Worm (Caenorhabditis elegans) whole organism, young adult: ENCODE measurements around the gene col-17.
"Not testable (repeated sequence)": the region's sequence is repeated elsewhere in the genome, so short reads cannot be mapped to it uniquely, and the experiment has no call there.

Experiments used
- B0019.2 ChIP-seq: fragments of 200-800 bp; sonication (Bioruptor generic); conservative IDR thresholded peaks from 2 replicates; pipeline ENCODE4 v1.3.6; 2022; ENCODE audit warnings: missing genetic modification reagents, missing genetic modification characterization, missing compliant biosample characterization
- C17E4.6 ChIP-seq: fragments of 200-800 bp; sonication (Bioruptor generic); IDR thresholded peaks from 2 replicates; pipeline ENCODE4 v1.3.6; 2022; ENCODE audit warnings: missing genetic modification reagents, missing genetic modification characterization, missing compliant biosample characterization
- D2030.7 ChIP-seq: fragments of 200-800 bp; sonication (Bioruptor generic); IDR thresholded peaks from 2 replicates; pipeline ENCODE4 v1.3.6; 2022; ENCODE audit warnings: missing genetic modification reagents, missing genetic modification characterization, missing compliant biosample characterization
- Y53G8AR.9 ChIP-seq: fragments of 200-800 bp; sonication (Bioruptor generic); conservative IDR thresholded peaks from 2 replicates; pipeline ENCODE4 v1.3.6; 2022; ENCODE audit warnings: missing genetic modification reagents, missing genetic modification characterization, missing compliant biosample characterization
- ama-1 ChIP-seq, 3 experiments: fragments of 150-350 bp in 1 of 3; sonication (generic microtip) in 2 of 3; optimal IDR thresholded peaks; 2 replicates each; lab custom pipeline; 2014 to 2018; ENCODE audit warnings: missing biosample characterization in 2 of 3, missing genetic modification characterization in 2 of 3, missing genetic modification reagents in 2 of 3
- atf-7 ChIP-seq: sonication (generic microtip); optimal IDR thresholded peaks from 2 replicates; lab custom pipeline; 2017; ENCODE audit warnings: mild to moderate bottlenecking, missing genetic modification characterization, missing compliant biosample characterization
- athp-1 ChIP-seq: sonication (generic microtip); optimal IDR thresholded peaks from 2 replicates; lab custom pipeline; 2017; ENCODE audit warnings: mild to moderate bottlenecking, missing genetic modification characterization, missing compliant biosample characterization
- attf-3 ChIP-seq: fragments of 200-800 bp; sonication (Bioruptor generic); conservative IDR thresholded peaks from 2 replicates; pipeline ENCODE4 v1.3.6; 2022; ENCODE audit warnings: missing genetic modification reagents, missing genetic modification characterization, missing compliant biosample characterization
- bed-1 ChIP-seq: fragments of 200-800 bp; sonication (Bioruptor generic); IDR thresholded peaks from 2 replicates; pipeline ENCODE4 v1.3.6; 2022; ENCODE audit warnings: missing genetic modification reagents, missing genetic modification characterization, missing compliant biosample characterization
- cebp-1 ChIP-seq, 2 experiments: fragments of 200-800 bp in 1 of 2; sonication (Bioruptor generic) in 1 of 2; sonication (generic microtip) in 1 of 2; IDR thresholded peaks in 1 of 2; optimal IDR thresholded peaks in 1 of 2; 2 replicates each; pipeline versions ENCODE4 v1.3.6 to Lab custom; 2017 to 2022; ENCODE audit warnings: missing compliant biosample characterization in 2 of 2, missing genetic modification characterization in 2 of 2, mild to moderate bottlenecking in 1 of 2, missing genetic modification reagents in 1 of 2, moderate library complexity in 1 of 2
- cebp-2 ChIP-seq: fragments of 200-800 bp; sonication (Bioruptor generic); IDR thresholded peaks from 2 replicates; pipeline ENCODE4 v1.3.6; 2022; ENCODE audit warnings: missing genetic modification characterization, missing compliant biosample characterization
- ceh-100 ChIP-seq: fragments of 200-800 bp; sonication (Bioruptor generic); IDR thresholded peaks from 2 replicates; pipeline ENCODE4 v1.3.6; 2022; ENCODE audit warnings: missing genetic modification reagents, missing genetic modification characterization, missing compliant biosample characterization
- ceh-40 ChIP-seq: fragments of 200-800 bp; sonication (Bioruptor generic); IDR thresholded peaks from 2 replicates; pipeline ENCODE4 v1.3.6; 2022; ENCODE audit warnings: missing genetic modification characterization, missing compliant biosample characterization
- ceh-91 ChIP-seq: fragments of 200-800 bp; sonication (Bioruptor generic); IDR thresholded peaks from 2 replicates; pipeline ENCODE4 v1.3.6; 2022; ENCODE audit warnings: missing genetic modification reagents, missing genetic modification characterization, missing compliant biosample characterization
- die-1 ChIP-seq: sonication (generic microtip); optimal IDR thresholded peaks from 2 replicates; lab custom pipeline; 2016; ENCODE audit warnings: missing genotype, mild to moderate bottlenecking, missing genetic modification characterization, missing compliant biosample characterization
- egrh-3 ChIP-seq: fragments of 200-800 bp; sonication (Bioruptor generic); IDR thresholded peaks from 2 replicates; pipeline ENCODE4 v1.3.6; 2022; ENCODE audit warnings: missing genetic modification reagents, missing genetic modification characterization, missing compliant biosample characterization
- ekl-4 ChIP-seq: fragments of 200-800 bp; sonication (Bioruptor generic); IDR thresholded peaks from 2 replicates; pipeline ENCODE4 v1.3.6; 2022; ENCODE audit warnings: missing genetic modification reagents, missing genetic modification characterization, missing compliant biosample characterization
- fkh-3 ChIP-seq: sonication (generic microtip); optimal IDR thresholded peaks from 2 replicates; lab custom pipeline; 2016; ENCODE audit warnings: mild to moderate bottlenecking, missing genetic modification characterization, missing compliant biosample characterization
- him-1 ChIP-seq: sonication (generic microtip); optimal IDR thresholded peaks from 2 replicates; lab custom pipeline; 2016; ENCODE audit warnings: missing genotype, missing genetic modification reagents, missing genetic modification characterization, missing compliant biosample characterization
- hlh-12 ChIP-seq: sonication (generic microtip); optimal IDR thresholded peaks from 2 replicates; lab custom pipeline; 2016; ENCODE audit warnings: missing genetic modification characterization, missing compliant biosample characterization
- hmg-1.2 ChIP-seq: fragments of 200-800 bp; sonication (Bioruptor generic); IDR thresholded peaks from 2 replicates; pipeline ENCODE4 v1.3.6; 2022; ENCODE audit warnings: missing genetic modification reagents, missing genetic modification characterization, missing compliant biosample characterization
- hrde-1 ChIP-seq: sonication (generic microtip); optimal IDR thresholded peaks from 2 replicates; lab custom pipeline; 2016; ENCODE audit warnings: missing genetic modification characterization, mild to moderate bottlenecking, missing compliant biosample characterization, moderate library complexity, missing genotype, missing genetic modification reagents, borderline replicate concordance
- hsf-1 ChIP-seq: fragments of 200-800 bp; sonication (Bioruptor generic); IDR thresholded peaks from 2 replicates; pipeline ENCODE4 v1.3.6; 2022; ENCODE audit warnings: missing genetic modification reagents, missing genetic modification characterization, missing compliant biosample characterization
- let-526 ChIP-seq: fragments of 200-800 bp; sonication (Bioruptor generic); IDR thresholded peaks from 2 replicates; pipeline ENCODE4 v1.3.6; 2022; ENCODE audit warnings: missing genetic modification reagents, missing genetic modification characterization, missing compliant biosample characterization
- let-607 ChIP-seq, 2 experiments: fragments of 200-800 bp in 1 of 2; sonication (Bioruptor generic) in 1 of 2; sonication (generic microtip) in 1 of 2; optimal IDR thresholded peaks; 2 replicates each; lab custom pipeline; 2016 to 2018; ENCODE audit warnings: mild to moderate bottlenecking in 2 of 2, missing compliant biosample characterization in 2 of 2, missing genetic modification characterization in 2 of 2, moderate library complexity in 2 of 2, missing genotype in 1 of 2
- lin-54 ChIP-seq: fragments of 200-800 bp; sonication (Bioruptor generic); optimal IDR thresholded peaks from 2 replicates; lab custom pipeline; 2018; ENCODE audit warnings: mild to moderate bottlenecking, missing genetic modification characterization, missing compliant biosample characterization
- madf-6 ChIP-seq: fragments of 200-800 bp; sonication (Bioruptor generic); IDR thresholded peaks from 2 replicates; pipeline ENCODE4 v1.3.6; 2022; ENCODE audit warnings: missing genetic modification reagents, missing genetic modification characterization, missing compliant biosample characterization
- mel-28 ChIP-seq: sonication (generic microtip); optimal IDR thresholded peaks from 2 replicates; lab custom pipeline; 2016; ENCODE audit warnings: borderline replicate concordance, mild to moderate bottlenecking, missing genetic modification characterization, missing compliant biosample characterization
- mxl-1 ChIP-seq: sonication (generic microtip); optimal IDR thresholded peaks from 2 replicates; lab custom pipeline; 2016; ENCODE audit warnings: missing genetic modification characterization, missing compliant biosample characterization
- nfyb-1 ChIP-seq: fragments of 200-800 bp; sonication (Bioruptor generic); IDR thresholded peaks from 2 replicates; pipeline ENCODE4 v1.3.6; 2022; ENCODE audit warnings: missing genetic modification reagents, missing genetic modification characterization, missing compliant biosample characterization
- nhr-27 ChIP-seq: fragments of 200-800 bp; sonication (Bioruptor generic); optimal IDR thresholded peaks from 2 replicates; lab custom pipeline; 2018; ENCODE audit warnings: mild to moderate bottlenecking, missing genetic modification characterization, moderate library complexity, missing compliant biosample characterization
- nhr-90 ChIP-seq: sonication (generic microtip); optimal IDR thresholded peaks from 2 replicates; lab custom pipeline; 2016; ENCODE audit warnings: missing genotype, mild to moderate bottlenecking, missing genetic modification characterization, missing compliant biosample characterization
- repo-1 ChIP-seq: sonication (generic microtip); optimal IDR thresholded peaks from 2 replicates; lab custom pipeline; 2017; ENCODE audit warnings: mild to moderate bottlenecking, missing genetic modification characterization, missing compliant biosample characterization
- tlf-1 ChIP-seq: fragments of 200-800 bp; sonication (Bioruptor generic); optimal IDR thresholded peaks from 2 replicates; lab custom pipeline; 2018; ENCODE audit warnings: mild to moderate bottlenecking, missing genetic modification characterization, missing compliant biosample characterization
- unc-62 ChIP-seq: fragments of 150-350 bp; optimal IDR thresholded peaks from 2 replicates; lab custom pipeline; 2014; ENCODE audit warnings: missing biosample characterization, missing genetic modification reagents, missing genetic modification characterization
- zfh-2 ChIP-seq: fragments of 200-800 bp; sonication (Bioruptor generic); conservative IDR thresholded peaks from 2 replicates; pipeline ENCODE4 v1.3.6; 2022; ENCODE audit warnings: missing genetic modification reagents, missing genetic modification characterization, missing compliant biosample characterization
- zim-3 ChIP-seq: sonication (generic microtip); optimal IDR thresholded peaks from 2 replicates; lab custom pipeline; 2017; ENCODE audit warnings: mild to moderate bottlenecking, missing genetic modification characterization, moderate library complexity, missing compliant biosample characterization
- ztf-18 ChIP-seq: sonication (generic microtip); optimal IDR thresholded peaks from 2 replicates; lab custom pipeline; 2016; ENCODE audit warnings: missing genotype, mild to moderate bottlenecking, missing genetic modification characterization, missing compliant biosample characterization
- ztf-28 ChIP-seq: fragments of 200-800 bp; sonication (Bioruptor generic); IDR thresholded peaks from 2 replicates; pipeline ENCODE4 v1.3.6; 2022; ENCODE audit warnings: missing genetic modification reagents, missing genetic modification characterization, missing compliant biosample characterization
- ztf-6 ChIP-seq: fragments of 200-800 bp; sonication (Bioruptor generic); IDR thresholded peaks from 2 replicates; pipeline ENCODE4 v1.3.6; 2022; ENCODE audit warnings: missing genetic modification reagents, missing genetic modification characterization, missing compliant biosample characterization

Gene col-17

ce11 chrII:4863357-4863756 lies 4.0 kb downstream of the col-17 start, which contains the start of the genes mpst-4 and F11G11.14:
mpst-4 (minus strand) TSS chrII:4863457.
F11G11.14 (plus strand) TSS chrII:4863681.
- TF ChIP-seq D2030.7 (GFP tag; lab: Robert Waterston, UW) (no peak), mxl-1 (no peak)

ce11 chrII:4860260-4860659 lies 7.1 kb downstream of the col-17 start, which contains the start of the genes nspd-5 and F11G11.4:
nspd-5 (minus strand) TSS chrII:4860360.
F11G11.4 (plus strand) TSS chrII:4860594.
- not testable (repeated sequence) for TF ChIP-seq lin-54; B0019.2; zim-3 (tag; lab: Kevin White, UChicago)

- TF ChIP-seq B0019.2 (no peak), him-1 (tag; lab: Kevin White, UChicago) (no peak), ceh-91 (no peak), Y53G8AR.9 (GFP tag; lab: Robert Waterston, UW) (0 out of 2 replicates have a peak, but pooled peaks have one; percentile 14), cebp-1 (GFP tag; IDR thresholded peaks at IDR 0.05; lab: Robert Waterston, UW) (no peak), cebp-1 (tag; optimal IDR thresholded peaks at IDR 0.05; lab: Kevin White, UChicago) (peak; percentile 52), ztf-18 (tag; lab: Kevin White, UChicago) (peak; percentile 20), nhr-27 (tag; lab: Kevin White, UChicago) (no peak)
Observed at ce11 chrII:4858906-4859411, 8.4 kb downstream of the col-17 start.

ce11 chrII:4857873-4858364 lies 9.5 kb downstream of the col-17 start, which contains the start of gene F11G11.5:
F11G11.5 (plus strand) TSS chrII:4857923.
- TF ChIP-seq cebp-1 (GFP tag; IDR thresholded peaks at IDR 0.05; lab: Robert Waterston, UW) = no peak
- peak; percentile 24 for TF ChIP-seq cebp-1 (tag; optimal IDR thresholded peaks at IDR 0.05; lab: Kevin White, UChicago)
- TF ChIP-seq ceh-100 (GFP tag; lab: Robert Waterston, UW) = no peak
- TF ChIP-seq nfyb-1 (GFP tag; lab: Robert Waterston, UW) = peak; percentile 75; the same call in 1 of the 2 replicates
- TF ChIP-seq lin-54 = no peak
- TF ChIP-seq unc-62 = no peak
- TF ChIP-seq athp-1 = peak; percentile 48
- TF ChIP-seq ekl-4 = peak; percentile 35; the same call in 1 of the 2 replicates
- peak; percentile 26; the same call in 1 of the 2 replicates for TF ChIP-seq egrh-3 (GFP tag; lab: Robert Waterston, UW)
- peak; percentile 32 for TF ChIP-seq repo-1 (tag; lab: Kevin White, UChicago)
- no peak for TF ChIP-seq ceh-91
- 0 out of 2 replicates have a peak, but pooled peaks have one; percentile 22 for TF ChIP-seq madf-6 (GFP tag; lab: Robert Waterston, UW)
- TF ChIP-seq cebp-2 = 0 out of 2 replicates have a peak, but pooled peaks have one; percentile 47
- 0 out of 2 replicates have a peak, but pooled peaks have one; percentile 16 for TF ChIP-seq ztf-28 (GFP tag; lab: Robert Waterston, UW)
- no peak for TF ChIP-seq mel-28 (tag; lab: Kevin White, UChicago)
- peak; percentile 19 for TF ChIP-seq nhr-90 (tag; lab: Kevin White, UChicago)
- TF ChIP-seq bed-1 = no peak
- TF ChIP-seq attf-3 = no peak
- TF ChIP-seq fkh-3 = peak; percentile 40
- peak in 1 of 2 experiments; percentile 21 for TF ChIP-seq let-607 (tag; optimal IDR thresholded peaks at IDR 0.05; lab: Kevin White, UChicago)
- TF ChIP-seq ztf-6 (GFP tag; lab: Robert Waterston, UW) = no peak
- peak; percentile 8 for TF ChIP-seq atf-7 (tag; lab: Kevin White, UChicago)
- no peak for TF ChIP-seq let-526
- peak; percentile 86 for TF ChIP-seq zfh-2 (GFP tag; lab: Robert Waterston, UW)
- peak; percentile 7 for TF ChIP-seq ama-1 (optimal IDR thresholded peaks at IDR 0.05; lab: Kevin White, UChicago)
- TF ChIP-seq ama-1 (GFP tag; optimal IDR thresholded peaks at IDR 0.05; lab: Kevin White, UChicago) = no peak
- TF ChIP-seq hlh-12 = no peak
- TF ChIP-seq tlf-1 (GFP tag; lab: Kevin White, UChicago) = peak; percentile 16
- no peak for TF ChIP-seq hrde-1
- TF ChIP-seq hmg-1.2 (GFP tag; lab: Robert Waterston, UW) = 0 out of 2 replicates have a peak, but pooled peaks have one; percentile 13
- no peak for TF ChIP-seq die-1
- no peak for TF ChIP-seq ceh-40
- TF ChIP-seq hsf-1 (GFP tag; lab: Robert Waterston, UW) = no peak
- TF ChIP-seq C17E4.6 (GFP tag; lab: Robert Waterston, UW) = no peak
